Worm (Caenorhabditis elegans): ENCODE measurements around the gene slc-17.8.

The slc-17.8 gene

ce11 chrV:8499407-8499806 is 46.0 kb downstream of the slc-17.8 start (continued):
- 0 out of 2 replicates have a peak, but pooled peaks have one; percentile 13 for TF ChIP-seq F33H1.4 (GFP tag; IDR thresholded peaks at IDR 0.05)
- peak; percentile 1 for TF ChIP-seq unc-130 (GFP tag; optimal IDR thresholded peaks at IDR 0.05)
- TF ChIP-seq nfya-1 (tag; optimal IDR thresholded peaks at IDR 0.05; ENCODE audit: borderline replicate concordance, insufficient read depth), result no peak
- TF ChIP-seq B0261.1 (tag; optimal IDR thresholded peaks at IDR 0.05), result peak; percentile 67
- peak; percentile 19 for TF ChIP-seq mes-4 (tag; optimal IDR thresholded peaks at IDR 0.05)
- no peak for TF ChIP-seq pha-4 (tag; optimal IDR thresholded peaks at IDR 0.05)
- TF ChIP-seq lin-26 (GFP tag; IDR thresholded peaks at IDR 0.05), result peak; percentile 97
- peak; percentile 84 for TF ChIP-seq snpc-1.1 (tag; optimal IDR thresholded peaks at IDR 0.05; ENCODE audit: insufficient read depth)
- TF ChIP-seq somi-1 (GFP tag; optimal IDR thresholded peaks at IDR 0.05), result no peak
- peak; percentile 91 for TF ChIP-seq tbp1 (GFP tag; optimal IDR thresholded peaks at IDR 0.05)
- peak; percentile 19 for TF ChIP-seq snpc-1.3 (tag; optimal IDR thresholded peaks at IDR 0.05; ENCODE audit: insufficient read depth)
- peak; percentile 60 for TF ChIP-seq hmg-1.2 (GFP tag; IDR thresholded peaks at IDR 0.05)
- TF ChIP-seq sptf-2 (GFP tag; optimal IDR thresholded peaks at IDR 0.05), result peak; percentile 55

DNA sequence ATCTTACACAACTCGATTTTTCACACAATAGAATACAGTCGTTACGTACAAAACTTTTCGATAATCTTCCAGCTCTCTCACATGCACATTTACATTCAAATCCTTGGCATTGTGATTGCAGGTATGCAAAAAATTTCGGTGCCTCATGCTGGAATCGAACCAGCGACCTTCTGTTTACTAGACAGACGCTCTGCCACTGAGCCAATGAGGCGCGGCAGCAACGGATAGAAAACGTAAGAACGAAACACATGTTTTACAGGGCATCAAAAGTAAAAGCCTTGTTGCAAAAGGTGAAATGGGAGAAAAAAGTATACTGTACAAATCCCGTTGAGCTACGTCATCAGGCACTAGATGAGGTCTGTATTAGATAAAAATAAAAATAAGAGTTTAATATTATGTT is 49.4 kb downstream of the slc-17.8 start:
- peak; percentile 53 for TF ChIP-seq nhr-90 (tag; optimal IDR thresholded peaks at IDR 0.05)
- TF ChIP-seq mcd-1 (GFP tag; IDR thresholded peaks at IDR 0.05), result no peak
- TF ChIP-seq ets-4 (GFP tag; optimal IDR thresholded peaks at IDR 0.05), result no peak
- no peak for TF ChIP-seq nfyb-1 (GFP tag; IDR thresholded peaks at IDR 0.05)
- no peak for TF ChIP-seq F52B5.7 (tag; optimal IDR thresholded peaks at IDR 0.05)
- no peak for TF ChIP-seq bed-2 (GFP tag; IDR thresholded peaks at IDR 0.05)
- no peak for TF ChIP-seq madf-8 (GFP tag; conservative IDR thresholded peaks at IDR 0.05)
- peak; percentile 60; the same call in 1 of the 2 replicates for TF ChIP-seq hsf-1 (GFP tag; IDR thresholded peaks at IDR 0.05)
- no peak for TF ChIP-seq athp-1 (tag; optimal IDR thresholded peaks at IDR 0.05)
- no peak for TF ChIP-seq nfya-1 (tag; optimal IDR thresholded peaks at IDR 0.05; ENCODE audit: borderline replicate concordance, insufficient read depth)
- TF ChIP-seq F57C9.4 (tag; optimal IDR thresholded peaks at IDR 0.05), result no peak
- peak; percentile 17 for TF ChIP-seq snpc-4 (GFP tag; optimal IDR thresholded peaks at IDR 0.05)
- TF ChIP-seq snpc-4 (tag; optimal IDR thresholded peaks at IDR 0.05), result peak; percentile 43 to 90 (median 68)
- TF ChIP-seq C06A6.2 (GFP tag; conservative IDR thresholded peaks at IDR 0.05), result no peak
- TF ChIP-seq ekl-4 (GFP tag; IDR thresholded peaks at IDR 0.05), result no peak
- TF ChIP-seq akir-1 (GFP tag; optimal IDR thresholded peaks at IDR 0.05), result no peak
- TF ChIP-seq ccch-3 (GFP tag; optimal IDR thresholded peaks at IDR 0.05), result no peak
- no peak for TF ChIP-seq F55B11.4 (tag; optimal IDR thresholded peaks at IDR 0.05; ENCODE audit: borderline replicate concordance, insufficient read depth)
- no peak for TF ChIP-seq ztf-3 (GFP tag; optimal IDR thresholded peaks at IDR 0.05)
- peak; percentile 63; the same call in 1 of the 2 replicates for TF ChIP-seq ceh-40 (GFP tag; IDR thresholded peaks at IDR 0.05)
- peak; percentile 35 for TF ChIP-seq T07F8.4 (tag; optimal IDR thresholded peaks at IDR 0.05)
- TF ChIP-seq dpl-1 (GFP tag; optimal IDR thresholded peaks at IDR 0.05), result no peak
- peak; percentile 89 for TF ChIP-seq B0261.1 (tag; optimal IDR thresholded peaks at IDR 0.05)
- TF ChIP-seq egl-18 (GFP tag; IDR thresholded peaks at IDR 0.05), result no peak
- no peak for TF ChIP-seq F22D6.2 (tag; optimal IDR thresholded peaks at IDR 0.05)
- TF ChIP-seq ztf-18 (tag; optimal IDR thresholded peaks at IDR 0.05), result peak; percentile 47
- 0 out of 2 replicates have a peak, but pooled peaks have one; percentile 44 for TF ChIP-seq cebp-2 (GFP tag; IDR thresholded peaks at IDR 0.05)
- no peak for TF ChIP-seq let-607 (tag; optimal IDR thresholded peaks at IDR 0.05)
- no peak for TF ChIP-seq pha-4 (tag; optimal IDR thresholded peaks at IDR 0.05)
- TF ChIP-seq nfya-2 (GFP tag; IDR thresholded peaks at IDR 0.05), result no peak
- no peak for TF ChIP-seq dpff-1 (tag; optimal IDR thresholded peaks at IDR 0.05)
- TF ChIP-seq madf-10 (tag; optimal IDR thresholded peaks at IDR 0.05), result peak; percentile 33
- TF ChIP-seq lag-1 (GFP tag; IDR thresholded peaks at IDR 0.05), result no peak
- TF ChIP-seq xnd-1 (tag; optimal IDR thresholded peaks at IDR 0.05), result no peak
- TF ChIP-seq tbx-9 (tag; optimal IDR thresholded peaks at IDR 0.05; ENCODE audit: borderline replicate concordance), result no peak
- 0 out of 2 replicates have a peak, but pooled peaks have one; percentile 77 for TF ChIP-seq Y95B8A.8 (GFP tag; IDR thresholded peaks at IDR 0.05)
- TF ChIP-seq hmg-20 (GFP tag; IDR thresholded peaks at IDR 0.05), result no peak
